Worm (Caenorhabditis elegans) whole organism, late embryonic: ENCODE data around the gene ZK1290.13.

Experiments used
- F13H6.1 ChIP-seq: sonication (generic microtip); optimal IDR thresholded peaks from 2 replicates; lab custom pipeline; 2016; ENCODE audit warnings: missing genetic modification characterization, missing compliant biosample characterization
- Y22D7AL.16 ChIP-seq: sonication (generic microtip); optimal IDR thresholded peaks from 2 replicates; lab custom pipeline; 2016; ENCODE audit warnings: missing genetic modification characterization, missing compliant biosample characterization
- ama-1 ChIP-seq: fragments of 150-350 bp; optimal IDR thresholded peaks from 2 replicates; lab custom pipeline; 2014
- ceh-2 ChIP-seq: sonication (generic microtip); optimal IDR thresholded peaks from 2 replicates; lab custom pipeline; 2016; ENCODE audit warnings: missing genotype, missing genetic modification characterization, missing compliant biosample characterization
- ceh-30 ChIP-seq: fragments of 150-350 bp; optimal IDR thresholded peaks from 2 replicates; lab custom pipeline; 2014; ENCODE audit warnings: missing biosample characterization, missing genetic modification characterization
- ceh-34 ChIP-seq: sonication (generic microtip); optimal IDR thresholded peaks from 2 replicates; lab custom pipeline; 2016; ENCODE audit warnings: mild to moderate bottlenecking, missing genetic modification characterization, missing compliant biosample characterization
- dmd-4 ChIP-seq: sonication (generic microtip); optimal IDR thresholded peaks from 2 replicates; lab custom pipeline; 2016; ENCODE audit warnings: borderline replicate concordance, missing genetic modification characterization, missing compliant biosample characterization
- ets-4 ChIP-seq: sonication (generic microtip); optimal IDR thresholded peaks from 2 replicates; lab custom pipeline; 2016; ENCODE audit warnings: missing genetic modification characterization, missing compliant biosample characterization
- eyg-1 ChIP-seq: sonication (generic microtip); optimal IDR thresholded peaks from 2 replicates; lab custom pipeline; 2016; ENCODE audit warnings: missing genotype, missing genetic modification characterization, missing compliant biosample characterization
- fkh-10 ChIP-seq: fragments of 150-350 bp; optimal IDR thresholded peaks from 2 replicates; lab custom pipeline; 2014; ENCODE audit warnings: missing biosample characterization, missing genetic modification reagents, missing genetic modification characterization
- hlh-8 ChIP-seq: sonication (generic microtip); optimal IDR thresholded peaks from 2 replicates; lab custom pipeline; 2016; ENCODE audit warnings: missing genotype, missing genetic modification characterization, missing compliant biosample characterization
- lin-11 ChIP-seq: fragments of 200-800 bp; sonication (Bioruptor generic); optimal IDR thresholded peaks from 2 replicates; lab custom pipeline; 2018; ENCODE audit warnings: mild to moderate bottlenecking, missing genetic modification characterization, missing compliant biosample characterization
- madf-2 ChIP-seq: sonication (generic microtip); optimal IDR thresholded peaks from 2 replicates; lab custom pipeline; 2017; ENCODE audit warnings: missing genetic modification characterization, missing compliant biosample characterization
- mec-3 ChIP-seq: sonication (generic microtip); optimal IDR thresholded peaks from 2 replicates; lab custom pipeline; 2016; ENCODE audit warnings: borderline replicate concordance, missing genetic modification characterization, missing compliant biosample characterization
- nhr-11 ChIP-seq: fragments of 150-350 bp; optimal IDR thresholded peaks from 2 replicates; lab custom pipeline; 2014; ENCODE audit warnings: missing biosample characterization, missing genetic modification characterization
- odd-2 ChIP-seq: sonication (generic microtip); optimal IDR thresholded peaks from 2 replicates; lab custom pipeline; 2017; ENCODE audit warnings: antibody characterized with exemption, mild to moderate bottlenecking, missing genetic modification characterization, missing compliant biosample characterization
- pag-3 ChIP-seq: sonication (generic microtip); optimal IDR thresholded peaks from 2 replicates; lab custom pipeline; 2016; ENCODE audit warnings: missing compliant biosample characterization, missing genetic modification characterization, borderline replicate concordance
- pha-4 ChIP-seq: fragments of 150-350 bp; optimal IDR thresholded peaks from 2 replicates; lab custom pipeline; 2018; ENCODE audit warnings: missing biosample characterization, missing genetic modification reagents, missing genetic modification characterization
- pros-1 ChIP-seq: fragments of 150-350 bp; optimal IDR thresholded peaks from 2 replicates; lab custom pipeline; 2014; ENCODE audit warnings: missing biosample characterization, missing genetic modification reagents, missing genetic modification characterization
- sdc-2 ChIP-seq: sonication (generic microtip); optimal IDR thresholded peaks from 2 replicates; lab custom pipeline; 2016; ENCODE audit warnings: missing genotype, missing genetic modification characterization, missing compliant biosample characterization
- sox-4 ChIP-seq: sonication (generic microtip); optimal IDR thresholded peaks from 2 replicates; lab custom pipeline; 2017; ENCODE audit warnings: mild to moderate bottlenecking, missing genetic modification characterization, inconsistent platforms, missing compliant biosample characterization
- syd-9 ChIP-seq: sonication (generic microtip); optimal IDR thresholded peaks from 2 replicates; lab custom pipeline; 2016; ENCODE audit warnings: mild to moderate bottlenecking, missing genetic modification characterization, moderate library complexity, missing compliant biosample characterization
- tbx-2 ChIP-seq: sonication (generic microtip); optimal IDR thresholded peaks from 2 replicates; lab custom pipeline; 2016; ENCODE audit warnings: missing genetic modification characterization, missing compliant biosample characterization
- ttx-3 ChIP-seq: sonication (generic microtip); optimal IDR thresholded peaks from 2 replicates; lab custom pipeline; 2016; ENCODE audit warnings: missing genetic modification reagents, missing genetic modification characterization, missing compliant biosample characterization
- unc-3 ChIP-seq, 2 experiments: fragments of 200-800 bp in 1 of 2; sonication (Bioruptor generic) in 1 of 2; sonication (generic microtip) in 1 of 2; conservative IDR thresholded peaks in 1 of 2; optimal IDR thresholded peaks in 1 of 2; 2 replicates each; pipeline versions ENCODE4 v1.3.6 to Lab custom; 2016 to 2022; ENCODE audit warnings: missing compliant biosample characterization in 2 of 2, missing genetic modification characterization in 2 of 2, missing genetic modification reagents in 1 of 2
- unc-42 ChIP-seq: sonication (generic microtip); optimal IDR thresholded peaks from 2 replicates; lab custom pipeline; 2016; ENCODE audit warnings: missing genotype, missing genetic modification characterization, missing compliant biosample characterization
- unc-86 ChIP-seq: sonication (generic microtip); optimal IDR thresholded peaks from 2 replicates; lab custom pipeline; 2016; ENCODE audit warnings: missing genetic modification characterization, missing compliant biosample characterization
- zip-5 ChIP-seq: sonication (generic microtip); optimal IDR thresholded peaks from 2 replicates; lab custom pipeline; 2016; ENCODE audit warnings: missing genetic modification characterization, missing compliant biosample characterization

Gene ZK1290.13

DNA sequence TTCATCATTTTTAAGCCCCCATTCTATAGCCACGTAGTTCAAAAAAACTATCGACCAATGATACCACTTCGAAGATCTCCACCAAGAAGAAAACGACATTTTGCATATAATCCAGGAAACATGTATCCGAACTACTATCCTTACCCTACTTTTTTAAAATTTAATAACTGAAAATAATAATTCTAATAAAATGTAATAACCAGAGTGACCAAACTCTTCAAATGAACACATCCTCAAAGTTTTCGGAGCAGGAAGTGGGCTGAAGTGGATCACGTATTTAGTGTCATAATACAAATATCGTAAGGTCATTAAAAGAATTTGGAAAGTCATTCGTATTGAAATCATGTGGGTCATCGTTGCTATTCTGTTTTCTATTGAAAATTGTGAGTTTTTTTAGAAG is 42.6 kb downstream of the ZK1290.13 start, which contains the start of gene F35D2.6:
Gene F35D2.6 (plus strand): TSS at position 301 of the 400 bp plus-strand sequence.
- no peak for TF ChIP-seq ceh-34
- no peak for TF ChIP-seq unc-42 (tag; lab: Kevin White, UChicago)
- TF ChIP-seq Y22D7AL.16 (tag; lab: Kevin White, UChicago) = no peak
- no peak for TF ChIP-seq odd-2 (tag; lab: Kevin White, UChicago)
- no peak for TF ChIP-seq syd-9 (tag; lab: Kevin White, UChicago)
- no peak for TF ChIP-seq pha-4
- no peak for TF ChIP-seq ttx-3 (tag; lab: Kevin White, UChicago)
- TF ChIP-seq madf-2 = no peak
- no peak for TF ChIP-seq unc-86 (tag; lab: Kevin White, UChicago)
- TF ChIP-seq zip-5 = no peak
- TF ChIP-seq pag-3 (tag; lab: Kevin White, UChicago) = no peak
- TF ChIP-seq lin-11 (tag; lab: Kevin White, UChicago) = no peak
- TF ChIP-seq ceh-30 (tag; lab: Kevin White, UChicago) = no peak
- TF ChIP-seq fkh-10 (GFP tag; lab: Kevin White, UChicago) = no peak

DNA sequence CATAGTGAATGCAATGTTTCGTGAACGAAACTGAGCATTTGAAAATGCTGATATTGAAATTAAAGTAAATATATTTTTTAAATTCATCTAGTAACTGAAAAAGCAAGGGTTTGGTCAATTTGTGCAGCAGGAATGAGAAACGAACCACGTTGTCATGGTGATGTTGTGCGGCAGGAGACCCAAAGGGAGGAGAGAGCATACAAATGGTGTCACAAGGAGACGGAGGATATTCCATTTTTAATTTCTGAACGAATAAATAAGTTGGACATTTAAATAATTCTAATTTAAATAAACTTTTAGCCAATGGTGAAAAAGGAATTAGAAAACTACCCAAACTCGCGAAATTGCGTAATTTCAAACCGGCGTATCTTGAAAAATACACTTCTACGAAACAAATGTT is 48.7 kb downstream of the ZK1290.13 start, which contains the start of gene mks-3:
Gene mks-3 (minus strand): TSS at position 101 of the 400 bp plus-strand sequence.
- no peak for TF ChIP-seq ets-4 (tag; lab: Kevin White, UChicago)
- TF ChIP-seq ama-1 = no peak
- TF ChIP-seq ceh-2 (tag; lab: Kevin White, UChicago) = no peak
- TF ChIP-seq unc-3 (GFP tag; conservative IDR thresholded peaks at IDR 0.05; lab: Robert Waterston, UW) = no peak
- no peak for TF ChIP-seq unc-3 (tag; optimal IDR thresholded peaks at IDR 0.05; lab: Kevin White, UChicago)
- no peak for TF ChIP-seq pros-1 (tag; lab: Kevin White, UChicago)
- TF ChIP-seq eyg-1 (tag; lab: Kevin White, UChicago) = no peak
- no peak for TF ChIP-seq tbx-2
- TF ChIP-seq mec-3 = no peak
- TF ChIP-seq dmd-4 (tag; lab: Kevin White, UChicago) = no peak
- TF ChIP-seq nhr-11 (tag; lab: Kevin White, UChicago) = no peak
- TF ChIP-seq F13H6.1 (tag; lab: Kevin White, UChicago) = no peak
- TF ChIP-seq hlh-8 (tag; lab: Kevin White, UChicago) = no peak
- TF ChIP-seq sox-4 (tag; lab: Kevin White, UChicago) = no peak
- TF ChIP-seq sdc-2 (tag; lab: Kevin White, UChicago) = no peak
